Fruit fly (Drosophila melanogaster): ENCODE data around the gene Sf3b5.

The Sf3b5 gene

DNA sequence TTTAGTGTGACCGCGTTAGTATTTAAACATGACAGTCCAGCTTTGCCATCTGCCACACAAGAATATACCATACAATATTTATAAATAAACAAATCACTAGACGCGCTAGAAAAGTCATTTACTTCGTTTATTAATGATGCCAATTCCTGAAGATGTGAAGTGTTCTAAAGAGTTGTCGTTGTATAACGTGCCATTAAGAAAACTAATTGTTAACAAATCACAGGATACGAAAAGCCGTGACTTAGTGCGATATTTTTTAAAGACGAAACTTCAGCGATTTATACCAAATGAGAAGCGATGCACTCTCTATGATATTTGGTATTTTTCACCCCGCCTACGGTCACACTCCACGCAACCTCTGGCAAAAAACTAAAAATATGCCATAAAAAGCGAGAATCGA lies 24.3 kb upstream of the Sf3b5 start, which contains the start of gene neur (continued):
- TF ChIP-seq Myb (GFP tag; optimal IDR thresholded peaks at IDR 0.05) (peak; percentile 6), Opbp (GFP tag; IDR thresholded peaks at IDR 0.05; ENCODE audit: partially characterized antibody) (peak; percentile 78), Fer2 (tag; optimal IDR thresholded peaks at IDR 0.05) (no peak), CG17612 (GFP tag; IDR thresholded peaks at IDR 0.05) (no peak), CG6813 (GFP tag; optimal IDR thresholded peaks at IDR 0.05) (no peak), CG1832 (GFP tag; optimal IDR thresholded peaks at IDR 0.05) (no peak), CG11398 (GFP tag; optimal IDR thresholded peaks at IDR 0.05) (no peak), Xrp1 (GFP tag; IDR thresholded peaks at IDR 0.05) (no peak), knrl (GFP tag; IDR thresholded peaks at IDR 0.05; ENCODE audit: partially characterized antibody) (peak; percentile 82), hkb (optimal IDR thresholded peaks at IDR 0.05) (no peak), hkb (GFP tag; IDR thresholded peaks at IDR 0.05) (no peak), Hr78 (GFP tag; optimal IDR thresholded peaks at IDR 0.05) (no peak), CG12659 (GFP tag; optimal IDR thresholded peaks at IDR 0.05) (peak; percentile 78), Nf-YA (GFP tag; IDR thresholded peaks at IDR 0.05) (no peak), eyg (GFP tag; optimal IDR thresholded peaks at IDR 0.05) (no peak), HmgD (GFP tag; optimal IDR thresholded peaks at IDR 0.05) (peak; percentile 19), Ets65A (GFP tag) (peak; percentile 91), CG13775 (GFP tag; optimal IDR thresholded peaks at IDR 0.05) (peak; percentile 28), CG8089 (GFP tag; optimal IDR thresholded peaks at IDR 0.05) (no peak), pzg (GFP tag; optimal IDR thresholded peaks at IDR 0.05) (peak; percentile 77), CG8388 (GFP tag; optimal IDR thresholded peaks at IDR 0.05) (no peak), CG8281 (tag; optimal IDR thresholded peaks at IDR 0.05) (no peak), Mes4 (GFP tag; optimal IDR thresholded peaks at IDR 0.05) (peak; percentile 26), nom (GFP tag; optimal IDR thresholded peaks at IDR 0.05) (no peak), CG17361 (GFP tag; IDR thresholded peaks at IDR 0.05) (peak; percentile 60; the same call in 2 of the 3 replicates), ranshi (GFP tag; IDR thresholded peaks at IDR 0.05) (no peak), CG13624 (GFP tag; optimal IDR thresholded peaks at IDR 0.05) (no peak), CG3726 (GFP tag; IDR thresholded peaks at IDR 0.05) (no peak), CG7372 (GFP tag; IDR thresholded peaks at IDR 0.05) (no peak), Deaf1 (tag; optimal IDR thresholded peaks at IDR 0.05) (peak; percentile 26), CG10462 (GFP tag; optimal IDR thresholded peaks at IDR 0.05) (no peak), CG4404 (GFP tag; IDR thresholded peaks at IDR 0.05) (no peak), schlank (tag; optimal IDR thresholded peaks at IDR 0.05) (no peak), pros (GFP tag; optimal IDR thresholded peaks at IDR 0.05) (no peak), bowl (GFP tag; IDR thresholded peaks at IDR 0.05) (no peak), gro (GFP tag; optimal IDR thresholded peaks at IDR 0.05) (peak; percentile 35), eve (GFP tag; optimal IDR thresholded peaks at IDR 0.05) (no peak), Rx (GFP tag; IDR thresholded peaks at IDR 0.05) (no peak), CG10979 (tag; optimal IDR thresholded peaks at IDR 0.05) (no peak), Hmr (GFP tag; optimal IDR thresholded peaks at IDR 0.05) (peak; percentile 73), peb (GFP tag; IDR thresholded peaks at IDR 0.05) (no peak), CG8359 (GFP tag; optimal IDR thresholded peaks at IDR 0.05; ENCODE audit: borderline replicate concordance) (no peak), fru (optimal IDR thresholded peaks at IDR 0.05) (no peak), Dek (tag; optimal IDR thresholded peaks at IDR 0.05) (no peak), CG3847 (GFP tag; IDR thresholded peaks at IDR 0.05) (peak; percentile 29), sr (GFP tag; IDR thresholded peaks at IDR 0.05) (no peak), Aef1 (GFP tag; IDR thresholded peaks at IDR 0.05) (no peak), CG31365 (tag; optimal IDR thresholded peaks at IDR 0.05) (no peak), CG42726 (GFP tag; IDR thresholded peaks at IDR 0.05; ENCODE audit: partially characterized antibody) (0 out of 2 replicates have a peak, but pooled peaks have one; percentile 35), danr (GFP tag; IDR thresholded peaks at IDR 0.05) (no peak), ATbp (GFP tag; optimal IDR thresholded peaks at IDR 0.05) (no peak), CG13123 (GFP tag; optimal IDR thresholded peaks at IDR 0.05) (no peak)

All from whole organism, embryonic.